Worm (Caenorhabditis elegans) whole organism, young adult: ENCODE data around the gene bra-1.
A peak's percentile ranks its signal among the peaks of the same experiment; 100 is the strongest.

Source experiments
- F37B4.10 ChIP-seq: fragments of 200-800 bp; sonication (Bioruptor generic); IDR thresholded peaks from 2 replicates; pipeline ENCODE4 v1.3.6; 2022; ENCODE audit warnings: missing genetic modification characterization, missing compliant biosample characterization
- F57A8.1 ChIP-seq: fragments of 200-800 bp; sonication (Bioruptor generic); optimal IDR thresholded peaks from 2 replicates; lab custom pipeline; 2018; ENCODE audit warnings: mild to moderate bottlenecking, missing genetic modification characterization, moderate library complexity, missing compliant biosample characterization
- T07F8.4 ChIP-seq: sonication (generic microtip); optimal IDR thresholded peaks from 2 replicates; lab custom pipeline; 2016; ENCODE audit warnings: mild to moderate bottlenecking, missing genetic modification characterization, moderate library complexity, missing compliant biosample characterization
- akir-1 ChIP-seq: fragments of 200-800 bp; sonication (Bioruptor generic); optimal IDR thresholded peaks from 2 replicates; lab custom pipeline; 2018; ENCODE audit warnings: mild to moderate bottlenecking, missing genetic modification characterization, moderate library complexity, missing compliant biosample characterization
- aptf-2 ChIP-seq: fragments of 200-800 bp; sonication (Bioruptor generic); conservative IDR thresholded peaks from 2 replicates; pipeline ENCODE4 v1.3.6; 2022; ENCODE audit warnings: missing genetic modification reagents, missing genetic modification characterization, missing compliant biosample characterization
- aptf-3 ChIP-seq: fragments of 200-800 bp; sonication (Bioruptor generic); IDR thresholded peaks from 2 replicates; pipeline ENCODE4 v1.3.6; 2022; ENCODE audit warnings: missing genetic modification characterization, missing compliant biosample characterization
- atf-7 ChIP-seq: sonication (generic microtip); optimal IDR thresholded peaks from 2 replicates; lab custom pipeline; 2017; ENCODE audit warnings: mild to moderate bottlenecking, missing genetic modification characterization, missing compliant biosample characterization
- bed-2 ChIP-seq: fragments of 200-800 bp; sonication (Bioruptor generic); IDR thresholded peaks from 2 replicates; pipeline ENCODE4 v1.3.6; 2022; ENCODE audit warnings: missing genetic modification reagents, missing genetic modification characterization, missing compliant biosample characterization
- cebp-1 ChIP-seq, 2 experiments: fragments of 200-800 bp in 1 of 2; sonication (Bioruptor generic) in 1 of 2; sonication (generic microtip) in 1 of 2; IDR thresholded peaks in 1 of 2; optimal IDR thresholded peaks in 1 of 2; 2 replicates each; pipeline versions ENCODE4 v1.3.6 to Lab custom; 2017 to 2022; ENCODE audit warnings: missing compliant biosample characterization in 2 of 2, missing genetic modification characterization in 2 of 2, mild to moderate bottlenecking in 1 of 2, missing genetic modification reagents in 1 of 2, moderate library complexity in 1 of 2
- ceh-100 ChIP-seq: fragments of 200-800 bp; sonication (Bioruptor generic); IDR thresholded peaks from 2 replicates; pipeline ENCODE4 v1.3.6; 2022; ENCODE audit warnings: missing genetic modification reagents, missing genetic modification characterization, missing compliant biosample characterization
- ceh-40 ChIP-seq: fragments of 200-800 bp; sonication (Bioruptor generic); IDR thresholded peaks from 2 replicates; pipeline ENCODE4 v1.3.6; 2022; ENCODE audit warnings: missing genetic modification characterization, missing compliant biosample characterization
- dox-1 ChIP-seq: fragments of 200-800 bp; sonication (Bioruptor generic); IDR thresholded peaks from 2 replicates; pipeline ENCODE4 v1.3.6; 2022; ENCODE audit warnings: missing genetic modification reagents, missing genetic modification characterization, missing compliant biosample characterization
- dpff-1 ChIP-seq: sonication (generic microtip); optimal IDR thresholded peaks from 2 replicates; lab custom pipeline; 2017; ENCODE audit warnings: mild to moderate bottlenecking, missing genetic modification characterization, missing compliant biosample characterization
- egl-44 ChIP-seq: fragments of 200-800 bp; sonication (Bioruptor generic); IDR thresholded peaks from 2 replicates; pipeline ENCODE4 v1.3.6; 2022; ENCODE audit warnings: missing genetic modification reagents, missing genetic modification characterization, missing compliant biosample characterization
- let-526 ChIP-seq: fragments of 200-800 bp; sonication (Bioruptor generic); IDR thresholded peaks from 2 replicates; pipeline ENCODE4 v1.3.6; 2022; ENCODE audit warnings: missing genetic modification reagents, missing genetic modification characterization, missing compliant biosample characterization
- let-607 ChIP-seq, 2 experiments: fragments of 200-800 bp in 1 of 2; sonication (Bioruptor generic) in 1 of 2; sonication (generic microtip) in 1 of 2; optimal IDR thresholded peaks; 2 replicates each; lab custom pipeline; 2016 to 2018; ENCODE audit warnings: mild to moderate bottlenecking in 2 of 2, missing compliant biosample characterization in 2 of 2, missing genetic modification characterization in 2 of 2, moderate library complexity in 2 of 2, missing genotype in 1 of 2
- lin-54 ChIP-seq: fragments of 200-800 bp; sonication (Bioruptor generic); optimal IDR thresholded peaks from 2 replicates; lab custom pipeline; 2018; ENCODE audit warnings: mild to moderate bottlenecking, missing genetic modification characterization, missing compliant biosample characterization
- madf-10 ChIP-seq: sonication (generic microtip); optimal IDR thresholded peaks from 2 replicates; lab custom pipeline; 2016; ENCODE audit warnings: mild to moderate bottlenecking, missing genetic modification characterization, missing compliant biosample characterization
- madf-3 ChIP-seq: fragments of 200-800 bp; sonication (Bioruptor generic); IDR thresholded peaks from 2 replicates; pipeline ENCODE4 v1.3.6; 2022; ENCODE audit warnings: missing genetic modification reagents, missing genetic modification characterization, missing compliant biosample characterization
- madf-8 ChIP-seq: fragments of 200-800 bp; sonication (Bioruptor generic); conservative IDR thresholded peaks from 2 replicates; pipeline ENCODE4 v1.3.6; 2022; ENCODE audit warnings: missing genetic modification reagents, missing genetic modification characterization, missing compliant biosample characterization
- mcd-1 ChIP-seq: fragments of 200-800 bp; sonication (Bioruptor generic); IDR thresholded peaks from 2 replicates; pipeline ENCODE4 v1.3.6; 2022; ENCODE audit warnings: missing genetic modification reagents, missing genetic modification characterization, missing compliant biosample characterization
- mel-28 ChIP-seq: sonication (generic microtip); optimal IDR thresholded peaks from 2 replicates; lab custom pipeline; 2016; ENCODE audit warnings: borderline replicate concordance, mild to moderate bottlenecking, missing genetic modification characterization, missing compliant biosample characterization
- mes-4 ChIP-seq: sonication (generic microtip); optimal IDR thresholded peaks from 2 replicates; lab custom pipeline; 2016; ENCODE audit warnings: missing genotype, missing genetic modification characterization, missing compliant biosample characterization
- mxl-1 ChIP-seq: sonication (generic microtip); optimal IDR thresholded peaks from 2 replicates; lab custom pipeline; 2016; ENCODE audit warnings: missing genetic modification characterization, missing compliant biosample characterization
- nfya-1 ChIP-seq: sonication (generic microtip); optimal IDR thresholded peaks from 2 replicates; lab custom pipeline; 2017; ENCODE audit warnings: antibody characterized with exemption, missing compliant biosample characterization, missing genetic modification characterization, borderline replicate concordance; ENCODE audit not compliant: insufficient read depth
- nhr-120 ChIP-seq: fragments of 200-800 bp; sonication (Bioruptor generic); IDR thresholded peaks from 2 replicates; pipeline ENCODE4 v1.3.6; 2022; ENCODE audit warnings: missing genetic modification characterization, missing compliant biosample characterization
- nhr-27 ChIP-seq: fragments of 200-800 bp; sonication (Bioruptor generic); optimal IDR thresholded peaks from 2 replicates; lab custom pipeline; 2018; ENCODE audit warnings: mild to moderate bottlenecking, missing genetic modification characterization, moderate library complexity, missing compliant biosample characterization
- pbrm-1 ChIP-seq: fragments of 200-800 bp; sonication (Bioruptor generic); IDR thresholded peaks from 2 replicates; pipeline ENCODE4 v1.3.6; 2022; ENCODE audit warnings: missing genetic modification reagents, missing genetic modification characterization, missing compliant biosample characterization
- sea-2 ChIP-seq: fragments of 200-800 bp; sonication (Bioruptor generic); IDR thresholded peaks from 2 replicates; pipeline ENCODE4 v1.3.6; 2022; ENCODE audit warnings: missing genetic modification characterization, missing compliant biosample characterization
- snpc-4 ChIP-seq, 5 experiments: fragments of 150-350 bp in 1 of 5; sonication (generic microtip) in 4 of 5; optimal IDR thresholded peaks; 2 replicates each; lab custom pipeline; 2014 to 2018; ENCODE audit warnings: missing genetic modification characterization in 5 of 5, missing biosample characterization in 3 of 5, antibody characterized with exemption in 2 of 5, mild to moderate bottlenecking in 2 of 5, missing compliant biosample characterization in 2 of 5, missing genotype in 2 of 5, moderate library complexity in 2 of 5, missing genetic modification reagents in 1 of 5
- somi-1 ChIP-seq: fragments of 200-800 bp; sonication (Bioruptor generic); optimal IDR thresholded peaks from 2 replicates; lab custom pipeline; 2018; ENCODE audit warnings: mild to moderate bottlenecking, missing genetic modification characterization, missing compliant biosample characterization
- tlf-1 ChIP-seq: fragments of 200-800 bp; sonication (Bioruptor generic); optimal IDR thresholded peaks from 2 replicates; lab custom pipeline; 2018; ENCODE audit warnings: mild to moderate bottlenecking, missing genetic modification characterization, missing compliant biosample characterization
- unc-130 ChIP-seq: sonication (generic microtip); optimal IDR thresholded peaks from 2 replicates; lab custom pipeline; 2016; ENCODE audit warnings: missing genetic modification reagents, missing genetic modification characterization, missing compliant biosample characterization
- unc-62 ChIP-seq: fragments of 150-350 bp; optimal IDR thresholded peaks from 2 replicates; lab custom pipeline; 2014; ENCODE audit warnings: missing biosample characterization, missing genetic modification reagents, missing genetic modification characterization
- ztf-18 ChIP-seq: sonication (generic microtip); optimal IDR thresholded peaks from 2 replicates; lab custom pipeline; 2016; ENCODE audit warnings: missing genotype, mild to moderate bottlenecking, missing genetic modification characterization, missing compliant biosample characterization
- ztf-3 ChIP-seq: fragments of 200-800 bp; sonication (Bioruptor generic); optimal IDR thresholded peaks from 2 replicates; lab custom pipeline; 2018; ENCODE audit warnings: mild to moderate bottlenecking, missing genetic modification characterization, missing compliant biosample characterization

bra-1 gene

DNA sequence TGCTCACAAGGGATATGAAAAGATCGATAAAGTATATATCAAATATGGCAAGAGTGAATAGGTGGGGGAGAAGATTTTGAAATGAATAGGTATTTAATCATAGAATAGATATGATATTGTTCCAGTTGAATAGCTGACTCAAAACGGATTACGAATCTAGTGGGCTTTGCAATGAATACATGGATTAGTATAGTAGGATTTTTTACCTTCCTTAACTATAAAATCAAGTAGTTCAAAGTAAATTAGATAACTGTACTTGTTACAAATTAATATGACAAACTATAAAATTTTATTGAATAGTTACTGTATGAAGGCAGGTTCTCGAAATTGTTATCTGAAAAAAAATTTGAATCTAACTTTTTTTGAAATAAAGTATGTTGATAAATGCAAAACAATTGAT, 47.4 kb upstream of the bra-1 start, which contains the start of gene odr-1:
TSS of gene odr-1 (minus strand) at position 101 of the 400 bp plus-strand sequence.
- no peak for TF ChIP-seq bed-2 (GFP tag; lab: Robert Waterston, UW)
- TF ChIP-seq ztf-18 (tag; lab: Kevin White, UChicago), result no peak
- no peak for TF ChIP-seq egl-44 (GFP tag; lab: Robert Waterston, UW)
- no peak for TF ChIP-seq madf-10 (tag; lab: Kevin White, UChicago)
- no peak for TF ChIP-seq mcd-1 (GFP tag; lab: Robert Waterston, UW)
- no peak for TF ChIP-seq ztf-3

- TF ChIP-seq unc-130, result no peak
- no peak for TF ChIP-seq dpff-1
- TF ChIP-seq let-607 (tag; optimal IDR thresholded peaks at IDR 0.05; lab: Kevin White, UChicago), result no peak
- no peak for TF ChIP-seq nfya-1 (tag; lab: Kevin White, UChicago)
- no peak for TF ChIP-seq mcd-1 (GFP tag; lab: Robert Waterston, UW)
- no peak for TF ChIP-seq tlf-1
- TF ChIP-seq F37B4.10 (GFP tag; lab: Robert Waterston, UW), result no peak
- TF ChIP-seq aptf-3 (GFP tag; lab: Robert Waterston, UW), result no peak
- no peak for TF ChIP-seq madf-8
- TF ChIP-seq let-526 (GFP tag; lab: Robert Waterston, UW), result no peak
- no peak for TF ChIP-seq snpc-4 (GFP tag; optimal IDR thresholded peaks at IDR 0.05; lab: Kevin White, UChicago)
- TF ChIP-seq snpc-4 (tag; optimal IDR thresholded peaks at IDR 0.05; lab: Kevin White, UChicago), result no peak
- no peak for TF ChIP-seq unc-62 (GFP tag; lab: Kevin White, UChicago)
Observed at ce11 chrX:13555098-13555497, 43.2 kb upstream of the bra-1 start.

DNA sequence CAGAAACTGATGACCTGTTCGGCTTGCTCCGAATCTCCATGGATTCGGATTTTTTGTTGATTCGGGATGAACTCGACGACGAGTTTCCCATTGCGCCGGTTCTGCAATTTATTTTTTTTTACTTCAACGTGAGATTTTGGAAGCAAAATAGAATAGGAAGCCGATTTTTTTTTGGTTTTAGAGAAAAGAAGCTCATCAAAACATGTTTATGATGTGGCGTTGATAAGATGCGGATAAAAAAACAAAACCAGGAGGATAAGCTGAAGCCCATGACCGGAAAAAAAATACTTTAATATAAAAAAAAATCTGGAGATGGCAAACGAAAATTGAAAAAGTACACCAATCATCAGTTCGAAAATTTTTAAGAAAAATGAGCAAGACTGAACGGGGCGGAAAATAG, 42.2 kb upstream of the bra-1 start, which contains the start of gene glb-20:
TSS of gene glb-20 (minus strand) at position 101 of the 400 bp plus-strand sequence.
- TF ChIP-seq madf-3 (GFP tag; lab: Robert Waterston, UW), result no peak
- no peak for TF ChIP-seq let-526 (GFP tag; lab: Robert Waterston, UW)
- no peak for TF ChIP-seq nhr-120
- TF ChIP-seq ceh-40, result no peak
- no peak for TF ChIP-seq mes-4 (tag; lab: Kevin White, UChicago)
- TF ChIP-seq, all 124 proteins: peak for 0

DNA sequence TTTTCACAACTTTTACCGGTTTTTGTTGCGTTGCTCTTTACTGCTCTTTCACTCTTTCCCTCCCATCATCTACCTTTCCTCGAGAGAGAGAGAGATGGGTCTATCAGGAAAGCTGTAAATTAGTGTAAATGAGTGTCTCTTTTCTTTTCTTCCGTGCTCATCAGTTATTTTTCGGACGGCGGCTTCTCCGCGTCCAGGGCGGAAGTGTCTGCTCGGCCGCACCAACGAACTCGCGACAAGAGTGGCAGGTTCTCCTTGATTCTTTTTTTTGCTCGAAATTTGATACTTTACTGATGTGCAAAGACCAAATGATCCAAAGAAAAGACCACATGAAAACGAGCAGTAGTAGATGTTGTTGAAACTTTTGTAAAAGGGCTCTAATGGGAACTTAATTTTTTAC, 39.6 kb upstream of the bra-1 start:
- TF ChIP-seq somi-1 (GFP tag; lab: Kevin White, UChicago), result peak; percentile 7
- TF ChIP-seq aptf-2, result no peak

ce11 chrX:13561954-13562353, 36.3 kb upstream of the bra-1 start:
- TF ChIP-seq aptf-2, result no peak
- TF ChIP-seq somi-1 (GFP tag; lab: Kevin White, UChicago), result no peak
- TF ChIP-seq nfya-1 (tag; lab: Kevin White, UChicago), result no peak
- no peak for TF ChIP-seq akir-1 (GFP tag; lab: Kevin White, UChicago)
- no peak for TF ChIP-seq dpff-1
- TF ChIP-seq pbrm-1, result no peak
- no peak for TF ChIP-seq mel-28 (tag; lab: Kevin White, UChicago)
- no peak for TF ChIP-seq mxl-1
- TF ChIP-seq mcd-1 (GFP tag; lab: Robert Waterston, UW), result no peak
- no peak for TF ChIP-seq nhr-27 (tag; lab: Kevin White, UChicago)
- no peak for TF ChIP-seq T07F8.4 (tag; lab: Kevin White, UChicago)
- TF ChIP-seq atf-7 (tag; lab: Kevin White, UChicago), result no peak
- TF ChIP-seq sea-2 (GFP tag; lab: Robert Waterston, UW), result no peak
- no peak for TF ChIP-seq dox-1 (GFP tag; lab: Robert Waterston, UW)
- TF ChIP-seq F57A8.1 (GFP tag; lab: Kevin White, UChicago), result no peak
- TF ChIP-seq ceh-100, result no peak
- TF ChIP-seq lin-54 (GFP tag; lab: Kevin White, UChicago), result no peak
- no peak for TF ChIP-seq cebp-1 (GFP tag; IDR thresholded peaks at IDR 0.05; lab: Robert Waterston, UW)
- TF ChIP-seq cebp-1 (tag; optimal IDR thresholded peaks at IDR 0.05; lab: Kevin White, UChicago), result no peak
